Fruit fly (Drosophila melanogaster) whole organism, embryonic: ENCODE data around the gene CG5104.

ENCODE experiments used
- Asciz ChIP-seq: fragments of 200-800 bp; sonication (Bioruptor generic); optimal IDR thresholded peaks from 2 replicates; lab custom pipeline; 2017; ENCODE audit warnings: missing biosample characterization, mild to moderate bottlenecking, missing genetic modification characterization, missing genetic modification reagents
- CG1024 ChIP-seq: fragments of 200-800 bp; sonication (Bioruptor generic); IDR thresholded peaks from 2 replicates; pipeline ENCODE4 v1.3.6; 2022; ENCODE audit warnings: missing biosample characterization, missing genetic modification characterization
- CG10654 ChIP-seq: fragments of 200-800 bp; sonication (Bioruptor generic); optimal IDR thresholded peaks from 2 replicates; lab custom pipeline; 2016; ENCODE audit warnings: missing biosample characterization, missing genetic modification characterization
- CG11093 ChIP-seq: fragments of 200-800 bp; sonication (Bioruptor generic); IDR thresholded peaks from 3 replicates; pipeline ENCODE4 v1.3.6; 2022; ENCODE audit warnings: missing biosample characterization, missing genetic modification characterization
- CG12744 ChIP-seq: fragments of 200-800 bp; sonication (Bioruptor generic); optimal IDR thresholded peaks from 2 replicates; lab custom pipeline; 2016; ENCODE audit warnings: missing biosample characterization, missing genetic modification characterization
- CG13296 ChIP-seq: fragments of 200-800 bp; sonication (Bioruptor generic); optimal IDR thresholded peaks from 3 replicates; lab custom pipeline; 2018; ENCODE audit warnings: missing biosample characterization, mild to moderate bottlenecking, missing genetic modification characterization
- CG15269 ChIP-seq: fragments of 200-800 bp; sonication (Bioruptor generic); optimal IDR thresholded peaks from 2 replicates; lab custom pipeline; 2018; ENCODE audit warnings: missing biosample characterization, mild to moderate bottlenecking, missing genetic modification characterization, moderate library complexity
- CG15514 ChIP-seq: fragments of 200-800 bp; sonication (Bioruptor generic); optimal IDR thresholded peaks from 3 replicates; lab custom pipeline; 2017; ENCODE audit warnings: missing biosample characterization, missing genetic modification characterization, mild to moderate bottlenecking, moderate library complexity, missing genetic modification reagents
- CG15601 ChIP-seq: fragments of 200-800 bp; sonication (Bioruptor generic); optimal IDR thresholded peaks from 3 replicates; lab custom pipeline; 2019; ENCODE audit warnings: missing biosample characterization, mild to moderate bottlenecking, missing genetic modification characterization, moderate library complexity
- CG1602 ChIP-seq: fragments of 200-800 bp; sonication (Bioruptor generic); optimal IDR thresholded peaks from 3 replicates; lab custom pipeline; 2016; ENCODE audit warnings: missing biosample characterization, missing genetic modification characterization
- CG17361 ChIP-seq: fragments of 200-800 bp; sonication (Bioruptor generic); IDR thresholded peaks from 3 replicates; pipeline ENCODE4 v1.3.6; 2022; ENCODE audit warnings: missing biosample characterization, missing genetic modification characterization
- CG2202 ChIP-seq: fragments of 200-800 bp; sonication (Bioruptor generic); optimal IDR thresholded peaks from 2 replicates; lab custom pipeline; 2018; ENCODE audit warnings: missing biosample characterization, mild to moderate bottlenecking, missing genetic modification characterization
- CG30020 ChIP-seq: fragments of 200-800 bp; optimal IDR thresholded peaks from 2 replicates; lab custom pipeline; 2019; ENCODE audit warnings: missing biosample characterization, mild to moderate bottlenecking, missing genetic modification characterization, moderate library complexity
- CG30403 ChIP-seq: fragments of 200-800 bp; sonication (Bioruptor generic); optimal IDR thresholded peaks from 3 replicates; lab custom pipeline; 2016; ENCODE audit warnings: missing biosample characterization, missing genetic modification characterization
- CG33557 ChIP-seq: fragments of 200-800 bp; sonication (Bioruptor generic); optimal IDR thresholded peaks from 2 replicates; lab custom pipeline; 2019; ENCODE audit warnings: missing biosample characterization, mild to moderate bottlenecking, missing genetic modification characterization, moderate library complexity
- CG3847 ChIP-seq: fragments of 200-800 bp; sonication (Bioruptor generic); IDR thresholded peaks from 2 replicates; pipeline ENCODE4 v1.3.6; 2022; ENCODE audit warnings: missing biosample characterization, missing genetic modification characterization
- CG4360 ChIP-seq: fragments of 200-800 bp; sonication (Bioruptor generic); IDR thresholded peaks from 2 replicates; pipeline ENCODE4 v1.3.6; 2022; ENCODE audit warnings: missing biosample characterization, missing genetic modification characterization
- CG43689 ChIP-seq: fragments of 200-800 bp; sonication (Bioruptor generic); IDR thresholded peaks from 2 replicates; pipeline ENCODE4 v1.3.6; 2022; ENCODE audit warnings: missing biosample characterization, missing genetic modification characterization
- CG5180 ChIP-seq: fragments of 200-800 bp; sonication (Bioruptor generic); optimal IDR thresholded peaks from 3 replicates; lab custom pipeline; 2017; ENCODE audit warnings: missing biosample characterization, missing genetic modification characterization, mild to moderate bottlenecking, moderate library complexity, missing genetic modification reagents
- CG6854 ChIP-seq: fragments of 200-800 bp; sonication (Bioruptor generic); optimal IDR thresholded peaks from 3 replicates; lab custom pipeline; 2017; ENCODE audit warnings: missing biosample characterization, mild to moderate bottlenecking, missing genetic modification characterization
- D19B ChIP-seq: fragments of 200-800 bp; sonication (Bioruptor generic); optimal IDR thresholded peaks from 2 replicates; lab custom pipeline; 2017; ENCODE audit warnings: missing biosample characterization, mild to moderate bottlenecking, missing genetic modification characterization
- Dll ChIP-seq: fragments of 200-800 bp; sonication (Bioruptor generic); IDR thresholded peaks from 4 replicates; pipeline ENCODE4 v1.3.6; 2022; ENCODE audit warnings: missing biosample characterization, missing genetic modification characterization; ENCODE audit not compliant: partially characterized antibody
- Doc3 ChIP-seq: fragments of 200-800 bp; sonication (Bioruptor generic); IDR thresholded peaks from 3 replicates; pipeline ENCODE4 v1.3.6; 2022; ENCODE audit warnings: missing biosample characterization, missing genetic modification characterization; ENCODE audit not compliant: partially characterized antibody
- Eip74EF ChIP-seq, 2 experiments: fragments of 200-800 bp in 1 of 2; fragments of >200 bp in 1 of 2; sonication (Bioruptor generic) in 1 of 2; optimal IDR thresholded peaks; 2 replicates each; lab custom pipeline; 2017 to 2019; ENCODE audit warnings: missing biosample characterization in 2 of 2, missing genetic modification characterization in 2 of 2, mild to moderate bottlenecking in 1 of 2, moderate library complexity in 1 of 2
- H2.0 ChIP-seq: fragments of 200-800 bp; sonication (Bioruptor generic); IDR thresholded peaks from 2 replicates; pipeline ENCODE4 v1.3.6; 2022; ENCODE audit warnings: missing biosample characterization, missing genetic modification characterization
- Max ChIP-seq: fragments of 200-800 bp; sonication (Bioruptor generic); optimal IDR thresholded peaks from 2 replicates; lab custom pipeline; 2016; ENCODE audit warnings: missing biosample characterization, mild to moderate bottlenecking, missing genetic modification characterization
- Sox100B ChIP-seq: fragments of 200-800 bp; sonication (Bioruptor generic); optimal IDR thresholded peaks from 3 replicates; lab custom pipeline; 2018; ENCODE audit warnings: missing biosample characterization, mild to moderate bottlenecking, missing genetic modification characterization
- Spps ChIP-seq: fragments of 200-800 bp; sonication (Bioruptor generic); optimal IDR thresholded peaks from 2 replicates; lab custom pipeline; 2018; ENCODE audit warnings: missing biosample characterization, mild to moderate bottlenecking, missing genetic modification characterization
- Trl ChIP-seq, 3 experiments: fragments of >200 bp in 2 of 3; fragments of 200-800 bp in 1 of 3; sonication (Bioruptor generic) in 1 of 3; optimal IDR thresholded peaks; 2 replicates in 1 of 3; 3 replicates in 2 of 3; lab custom pipeline; 2016 to 2017; ENCODE audit warnings: missing biosample characterization in 1 of 3, missing genetic modification characterization in 1 of 3
- Usf ChIP-seq: fragments of 200-800 bp; sonication (Bioruptor generic); optimal IDR thresholded peaks from 2 replicates; lab custom pipeline; 2017; ENCODE audit warnings: missing genotype, missing biosample characterization, missing genetic modification characterization
- ap ChIP-seq: fragments of 200-800 bp; sonication (Bioruptor generic); IDR thresholded peaks from 2 replicates; pipeline ENCODE4 v1.3.6; 2022; ENCODE audit warnings: missing biosample characterization, missing genetic modification characterization
- bsh ChIP-seq, 2 experiments: fragments of 200-800 bp; sonication (Bioruptor generic); optimal IDR thresholded peaks; 2 replicates each; lab custom pipeline; 2017 to 2018; ENCODE audit warnings: mild to moderate bottlenecking in 2 of 2, missing biosample characterization in 2 of 2, missing genetic modification characterization in 2 of 2, moderate library complexity in 1 of 2
- cad ChIP-seq: fragments of >200 bp; optimal IDR thresholded peaks from 2 replicates; lab custom pipeline; 2017; ENCODE audit warnings: missing biosample characterization, missing genetic modification characterization
- cato ChIP-seq: fragments of 200-800 bp; sonication (Bioruptor generic); optimal IDR thresholded peaks from 2 replicates; lab custom pipeline; 2016; ENCODE audit warnings: missing biosample characterization, missing genetic modification characterization, borderline replicate concordance
- eyg ChIP-seq: fragments of 200-800 bp; sonication (Bioruptor generic); optimal IDR thresholded peaks from 3 replicates; lab custom pipeline; 2016; ENCODE audit warnings: missing biosample characterization, missing genetic modification characterization
- gce ChIP-seq: fragments of 200-800 bp; sonication (Bioruptor generic); IDR thresholded peaks from 3 replicates; pipeline ENCODE4 v1.3.6; 2022; ENCODE audit warnings: missing biosample characterization, missing genetic modification characterization
- grau ChIP-seq: fragments of 200-800 bp; optimal IDR thresholded peaks from 3 replicates; lab custom pipeline; 2019; ENCODE audit warnings: missing biosample characterization, mild to moderate bottlenecking, missing genetic modification characterization, moderate library complexity
- gsb-n ChIP-seq: fragments of 200-800 bp; sonication (Bioruptor generic); optimal IDR thresholded peaks from 3 replicates; lab custom pipeline; 2018; ENCODE audit warnings: missing biosample characterization, mild to moderate bottlenecking, missing genetic modification characterization
- ham ChIP-seq: fragments of 200-800 bp; sonication (Bioruptor generic); IDR thresholded peaks from 2 replicates; pipeline ENCODE4 v1.3.6; 2022; ENCODE audit warnings: missing biosample characterization, missing genetic modification characterization
- lilli ChIP-seq: fragments of 200-800 bp; sonication (Bioruptor generic); optimal IDR thresholded peaks from 3 replicates; lab custom pipeline; 2016; ENCODE audit warnings: missing biosample characterization, missing genetic modification characterization
- lov ChIP-seq, 2 experiments: fragments of 200-800 bp in 1 of 2; fragments of >200 bp in 1 of 2; sonication (Bioruptor generic) in 1 of 2; IDR thresholded peaks in 1 of 2; optimal IDR thresholded peaks in 1 of 2; 2 replicates in 1 of 2; 3 replicates in 1 of 2; pipeline versions ENCODE4 v1.3.6 to Lab custom; 2017 to 2022; ENCODE audit warnings: missing biosample characterization in 1 of 2, missing genetic modification characterization in 1 of 2
- mld ChIP-seq: fragments of 200-800 bp; sonication (Bioruptor generic); IDR thresholded peaks from 3 replicates; pipeline ENCODE4 v1.3.6; 2022; ENCODE audit warnings: missing biosample characterization, missing genetic modification characterization; ENCODE audit not compliant: partially characterized antibody
- pum ChIP-seq: fragments of 200-800 bp; sonication (Bioruptor generic); optimal IDR thresholded peaks from 2 replicates; lab custom pipeline; 2016; ENCODE audit warnings: missing biosample characterization, missing genetic modification characterization
- sqz ChIP-seq: fragments of 200-800 bp; sonication (Bioruptor generic); optimal IDR thresholded peaks from 3 replicates; lab custom pipeline; 2018; ENCODE audit warnings: missing biosample characterization, mild to moderate bottlenecking, missing genetic modification characterization
- sug ChIP-seq: fragments of 200-800 bp; optimal IDR thresholded peaks from 2 replicates; lab custom pipeline; 2019; ENCODE audit warnings: missing biosample characterization, mild to moderate bottlenecking, missing genetic modification characterization, moderate library complexity
- twi ChIP-seq: fragments of 200-800 bp; optimal IDR thresholded peaks from 2 replicates; lab custom pipeline; 2019; ENCODE audit warnings: missing biosample characterization, mild to moderate bottlenecking, missing genetic modification characterization, moderate library complexity
- yki ChIP-seq: fragments of >200 bp; optimal IDR thresholded peaks from 3 replicates; lab custom pipeline; 2018
- z ChIP-seq: fragments of 200-800 bp; sonication (Bioruptor generic); IDR thresholded peaks from 3 replicates; pipeline ENCODE4 v1.3.6; 2022; ENCODE audit warnings: missing biosample characterization, missing genetic modification characterization

Gene CG5104

DNA sequence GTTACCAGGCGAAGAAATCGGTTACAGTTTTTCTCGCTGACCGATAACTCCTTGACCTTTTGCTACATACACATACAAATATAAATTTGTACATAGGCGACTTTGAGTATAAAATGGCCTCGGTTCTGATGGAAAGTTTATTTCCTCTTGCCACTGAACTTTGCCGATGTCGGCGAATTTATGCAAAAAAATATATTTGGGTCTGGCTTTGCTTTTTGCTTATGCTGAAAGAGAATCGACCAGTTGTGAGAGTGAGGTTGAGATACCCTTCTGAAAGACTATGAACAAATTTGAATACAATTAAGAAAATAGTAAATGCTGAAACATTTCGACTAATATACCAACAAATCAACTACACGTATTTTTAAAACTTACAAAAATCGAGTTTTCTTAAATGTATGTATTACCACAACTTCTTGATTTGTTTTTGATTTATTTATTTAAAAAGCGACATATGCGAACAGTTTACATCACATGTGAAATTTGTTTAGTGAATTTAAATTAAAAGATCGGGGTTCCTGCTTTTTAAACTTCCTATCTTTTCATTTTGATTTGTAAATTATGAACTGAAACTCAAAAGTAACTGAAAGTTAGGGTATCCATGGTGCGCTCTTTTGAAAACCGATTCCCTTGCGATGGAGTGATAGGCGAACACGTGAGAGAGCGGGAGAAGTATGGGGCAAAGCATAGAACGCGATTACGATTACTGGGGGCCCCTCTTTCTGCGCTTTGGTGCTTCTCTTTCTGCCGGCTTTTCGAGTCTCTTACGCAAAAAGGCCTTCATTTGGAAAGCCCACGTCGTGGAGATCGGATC lies 11.5 kb upstream of the CG5104 start (continued):
- peak; percentile 40 for TF ChIP-seq CG10654
- no peak for TF ChIP-seq Doc3
- peak; percentile 74 for TF ChIP-seq CG15601 (tag; lab: Kevin White, UChicago)
- TF ChIP-seq sqz (GFP tag; lab: Kevin White, UChicago) = peak; percentile 64
- no peak for TF ChIP-seq gce
- no peak for TF ChIP-seq H2.0 (GFP tag; lab: Robert Waterston, UW)
- peak; percentile 88 for TF ChIP-seq Sox100B (GFP tag; lab: Kevin White, UChicago)
- peak; percentile 69 to 82 for TF ChIP-seq bsh (GFP tag; optimal IDR thresholded peaks at IDR 0.05; lab: Kevin White, UChicago)
- no peak for TF ChIP-seq CG1024 (GFP tag; lab: Robert Waterston, UW)
- TF ChIP-seq grau (tag; lab: Kevin White, UChicago) = peak; percentile 88
- peak; percentile 56 for TF ChIP-seq Spps (tag; lab: Kevin White, UChicago)
- peak; percentile 82 for TF ChIP-seq Max (GFP tag; lab: Kevin White, UChicago)
- no peak for TF ChIP-seq ap
- no peak for TF ChIP-seq Dll
- TF ChIP-seq CG17361 = peak; percentile 93
- peak; percentile 40 for TF ChIP-seq gsb-n (tag; lab: Kevin White, UChicago)
- no peak for TF ChIP-seq CG43689
- TF ChIP-seq Usf (GFP tag; lab: Kevin White, UChicago) = peak; percentile 55
- peak; percentile 82 for TF ChIP-seq CG15269 (tag; lab: Kevin White, UChicago)
- no peak for TF ChIP-seq CG3847 (GFP tag; lab: Robert Waterston, UW)
- no peak for TF ChIP-seq ham (GFP tag; lab: Robert Waterston, UW)
- TF ChIP-seq Eip74EF (GFP tag; optimal IDR thresholded peaks at IDR 0.05; lab: Kevin White, UChicago) = peak in 1 of 2 experiments; percentile 73
- TF ChIP-seq eyg (GFP tag; lab: Kevin White, UChicago) = peak; percentile 35
- peak; percentile 88 for TF ChIP-seq CG30403 (GFP tag; lab: Kevin White, UChicago)
- peak; percentile 65 to 74 for TF ChIP-seq Trl (optimal IDR thresholded peaks at IDR 0.05; lab: Kevin White, UChicago)
- TF ChIP-seq Trl (GFP tag; optimal IDR thresholded peaks at IDR 0.05; lab: Kevin White, UChicago) = peak; percentile 66
- peak; percentile 60 for TF ChIP-seq CG1602 (GFP tag; lab: Kevin White, UChicago)
- TF ChIP-seq z = no peak
- TF ChIP-seq CG13296 (GFP tag; lab: Kevin White, UChicago) = peak; percentile 84
- peak; percentile 81 for TF ChIP-seq sug (tag; lab: Kevin White, UChicago)
- TF ChIP-seq CG30020 (tag; lab: Kevin White, UChicago) = peak; percentile 43
- no peak for TF ChIP-seq CG11093
- TF ChIP-seq CG12744 (GFP tag; lab: Kevin White, UChicago) = peak; percentile 59
- peak; percentile 85 for TF ChIP-seq Asciz (GFP tag; lab: Kevin White, UChicago)
- TF ChIP-seq CG33557 (GFP tag; lab: Kevin White, UChicago) = peak; percentile 59
- no peak for TF ChIP-seq cad (GFP tag; lab: Kevin White, UChicago)
- TF ChIP-seq mld = no peak
- TF ChIP-seq CG4360 (GFP tag; lab: Robert Waterston, UW) = no peak
- TF ChIP-seq D19B (GFP tag; lab: Kevin White, UChicago) = peak; percentile 74
- peak; percentile 67 for TF ChIP-seq CG6854 (GFP tag; lab: Kevin White, UChicago)
- peak; percentile 37 for TF ChIP-seq CG2202 (tag; lab: Kevin White, UChicago)
- TF ChIP-seq cato (GFP tag; lab: Kevin White, UChicago) = peak; percentile 17
- no peak for TF ChIP-seq yki
- TF ChIP-seq lov (optimal IDR thresholded peaks at IDR 0.05; lab: Kevin White, UChicago) = no peak
- TF ChIP-seq lov (GFP tag; IDR thresholded peaks at IDR 0.05; lab: Robert Waterston, UW) = no peak
- peak; percentile 64 for TF ChIP-seq twi (tag; lab: Kevin White, UChicago)
- TF ChIP-seq lilli (GFP tag; lab: Kevin White, UChicago) = peak; percentile 87
- peak; percentile 56 for TF ChIP-seq CG5180 (GFP tag; lab: Kevin White, UChicago)
- TF ChIP-seq CG15514 (GFP tag; lab: Kevin White, UChicago) = peak; percentile 37
- peak; percentile 62 for TF ChIP-seq pum
